Fruit fly (Drosophila melanogaster) whole organism: ENCODE measurements around the gene Aef1.

Experiments
- CG8478 ChIP-seq: fragments of >200 bp; optimal IDR thresholded peaks from 2 replicates; lab custom pipeline; 2018; ENCODE audit warnings: inconsistent platforms
- Dll ChIP-seq: fragments of >200 bp; optimal IDR thresholded peaks from 2 replicates; lab custom pipeline; 2017
- EcR ChIP-seq, 2 experiments: fragments of >200 bp; optimal IDR thresholded peaks; 2 replicates each; lab custom pipeline; 2017; ENCODE audit warnings: missing biosample characterization in 2 of 2, missing genetic modification characterization in 2 of 2, missing genetic modification reagents in 2 of 2
- pan ChIP-seq: fragments of >200 bp; optimal IDR thresholded peaks from 2 replicates; lab custom pipeline; 2017
- psq ChIP-seq: fragments of >200 bp; optimal IDR thresholded peaks from 2 replicates; lab custom pipeline; 2017
- usp ChIP-seq: fragments of >200 bp; optimal IDR thresholded peaks from 2 replicates; lab custom pipeline; 2017; ENCODE audit warnings: missing biosample characterization, missing genetic modification characterization, mixed read lengths

The Aef1 gene

dm6 chr3L:21433098-21433497 lies at the start of gene Aef1, which contains the start of gene barc:
Gene Aef1 (plus strand): TSS chr3L:21433422.
Gene barc (minus strand): TSS chr3L:21433134.
- TF ChIP-seq EcR (GFP tag; optimal IDR thresholded peaks at IDR 0.05; lab: Kevin White, UChicago) (no peak), psq (no peak), pan (no peak), CG8478 (lab: Kevin White, UChicago) (no peak), Dll (no peak), usp (GFP tag; lab: Kevin White, UChicago) (no peak)

dm6 chr3L:21383440-21383839 lies 49.8 kb upstream of the Aef1 start:
- TF ChIP-seq psq (no peak), Dll (no peak), usp (GFP tag; lab: Kevin White, UChicago) (no peak), pan (no peak), EcR (GFP tag; optimal IDR thresholded peaks at IDR 0.05; lab: Kevin White, UChicago) (no peak), CG8478 (lab: Kevin White, UChicago) (no peak)

dm6 chr3L:21385699-21386098 lies 47.5 kb upstream of the Aef1 start:
- TF ChIP-seq CG8478 (lab: Kevin White, UChicago), result no peak
- no peak for TF ChIP-seq usp (GFP tag; lab: Kevin White, UChicago)
- no peak for TF ChIP-seq Dll
- TF ChIP-seq EcR (GFP tag; optimal IDR thresholded peaks at IDR 0.05; lab: Kevin White, UChicago), result no peak
- no peak for TF ChIP-seq psq
- TF ChIP-seq pan, result no peak

- no peak for TF ChIP-seq psq
- no peak for TF ChIP-seq EcR (GFP tag; optimal IDR thresholded peaks at IDR 0.05; lab: Kevin White, UChicago)
- no peak for TF ChIP-seq usp (GFP tag; lab: Kevin White, UChicago)
- no peak for TF ChIP-seq pan
- no peak for TF ChIP-seq Dll
- no peak for TF ChIP-seq CG8478 (lab: Kevin White, UChicago)
These were observed 46.3 kb upstream of the Aef1 start for dm6 chr3L:21386917-21387316.

- TF ChIP-seq pan, result no peak
- no peak for TF ChIP-seq usp (GFP tag; lab: Kevin White, UChicago)
- TF ChIP-seq psq, result no peak
- no peak for TF ChIP-seq CG8478 (lab: Kevin White, UChicago)
- TF ChIP-seq EcR (GFP tag; optimal IDR thresholded peaks at IDR 0.05; lab: Kevin White, UChicago), result no peak
- TF ChIP-seq Dll, result no peak
These were observed 44.4 kb upstream of the Aef1 start for dm6 chr3L:21388824-21389223.

dm6 chr3L:21389758-21390157 lies 43.5 kb upstream of the Aef1 start:
- no peak for TF ChIP-seq Dll
- TF ChIP-seq EcR (GFP tag; optimal IDR thresholded peaks at IDR 0.05; lab: Kevin White, UChicago), result no peak
- TF ChIP-seq psq, result no peak
- no peak for TF ChIP-seq usp (GFP tag; lab: Kevin White, UChicago)
- no peak for TF ChIP-seq pan
- no peak for TF ChIP-seq CG8478 (lab: Kevin White, UChicago)

- TF ChIP-seq Dll (no peak), pan (no peak), CG8478 (lab: Kevin White, UChicago) (no peak), usp (GFP tag; lab: Kevin White, UChicago) (no peak), EcR (GFP tag; optimal IDR thresholded peaks at IDR 0.05; lab: Kevin White, UChicago) (no peak), psq (no peak)
These were observed 42.8 kb upstream of the Aef1 start for dm6 chr3L:21390431-21390830.

dm6 chr3L:21398156-21398555 lies 35.1 kb upstream of the Aef1 start:
- TF ChIP-seq usp (GFP tag; lab: Kevin White, UChicago) (no peak), CG8478 (lab: Kevin White, UChicago) (no peak), psq (no peak), pan (no peak), Dll (no peak), EcR (GFP tag; optimal IDR thresholded peaks at IDR 0.05; lab: Kevin White, UChicago) (no peak)

- TF ChIP-seq usp (GFP tag; lab: Kevin White, UChicago) (no peak), EcR (GFP tag; optimal IDR thresholded peaks at IDR 0.05; lab: Kevin White, UChicago) (no peak), CG8478 (lab: Kevin White, UChicago) (no peak), Dll (no peak), pan (no peak), psq (no peak)
These were observed 33.0 kb upstream of the Aef1 start for dm6 chr3L:21400206-21400605.

dm6 chr3L:21402552-21402951 lies 30.7 kb upstream of the Aef1 start:
- no peak for TF ChIP-seq pan
- no peak for TF ChIP-seq psq
- no peak for TF ChIP-seq Dll
- TF ChIP-seq EcR (GFP tag; optimal IDR thresholded peaks at IDR 0.05; lab: Kevin White, UChicago), result no peak
- no peak for TF ChIP-seq usp (GFP tag; lab: Kevin White, UChicago)
- TF ChIP-seq CG8478 (lab: Kevin White, UChicago), result no peak

dm6 chr3L:21406638-21407037 lies 26.6 kb upstream of the Aef1 start, which contains the start of gene sa:
Gene sa (minus strand): TSS chr3L:21406738.
- TF ChIP-seq usp (GFP tag; lab: Kevin White, UChicago), result no peak
- no peak for TF ChIP-seq pan
- no peak for TF ChIP-seq psq
- no peak for TF ChIP-seq CG8478 (lab: Kevin White, UChicago)
- no peak for TF ChIP-seq Dll
- no peak for TF ChIP-seq EcR (GFP tag; optimal IDR thresholded peaks at IDR 0.05; lab: Kevin White, UChicago)

- TF ChIP-seq psq, result no peak
- no peak for TF ChIP-seq CG8478 (lab: Kevin White, UChicago)
- TF ChIP-seq usp (GFP tag; lab: Kevin White, UChicago), result no peak
- no peak for TF ChIP-seq pan
- TF ChIP-seq Dll, result no peak
- TF ChIP-seq EcR (GFP tag; optimal IDR thresholded peaks at IDR 0.05; lab: Kevin White, UChicago), result no peak
These were observed 21.1 kb upstream of the Aef1 start for dm6 chr3L:21412140-21412539.

dm6 chr3L:21414331-21414730 lies 18.9 kb upstream of the Aef1 start:
- TF ChIP-seq EcR (GFP tag; optimal IDR thresholded peaks at IDR 0.05; lab: Kevin White, UChicago), result no peak
- no peak for TF ChIP-seq CG8478 (lab: Kevin White, UChicago)
- no peak for TF ChIP-seq usp (GFP tag; lab: Kevin White, UChicago)
- no peak for TF ChIP-seq Dll
- TF ChIP-seq psq, result no peak
- no peak for TF ChIP-seq pan
